Worm (Caenorhabditis elegans) whole organism, L1 larva: Measurements from ENCODE around the gene ric-7.

Experiments
- C16A3.4 ChIP-seq: fragments of 150-350 bp; optimal IDR thresholded peaks from 2 replicates; lab custom pipeline; 2014; ENCODE audit warnings: missing biosample characterization, missing genetic modification characterization
- F16B12.6 ChIP-seq: fragments of 150-350 bp; optimal IDR thresholded peaks from 2 replicates; lab custom pipeline; 2014; ENCODE audit warnings: missing biosample characterization, missing genetic modification characterization
- Y116A8C.19 ChIP-seq: sonication (generic microtip); optimal IDR thresholded peaks from 2 replicates; lab custom pipeline; 2016; ENCODE audit warnings: missing compliant biosample characterization, missing genetic modification characterization, borderline replicate concordance
- blmp-1 ChIP-seq: fragments of 150-350 bp; optimal IDR thresholded peaks from 2 replicates; lab custom pipeline; 2014; ENCODE audit warnings: missing biosample characterization, missing genetic modification characterization
- ceh-63 ChIP-seq: fragments of 200-800 bp; sonication (Bioruptor generic); optimal IDR thresholded peaks from 2 replicates; lab custom pipeline; 2018; ENCODE audit warnings: mild to moderate bottlenecking, missing genetic modification characterization, missing compliant biosample characterization
- ceh-88 ChIP-seq: fragments of 200-800 bp; sonication (Bioruptor generic); IDR thresholded peaks from 2 replicates; pipeline ENCODE4 v1.3.6; 2022; ENCODE audit warnings: missing genetic modification characterization, missing compliant biosample characterization
- ceh-90 ChIP-seq: sonication (generic microtip); optimal IDR thresholded peaks from 2 replicates; lab custom pipeline; 2016; ENCODE audit warnings: missing genetic modification characterization, missing compliant biosample characterization
- ces-1 ChIP-seq: fragments of 150-350 bp; optimal IDR thresholded peaks from 2 replicates; lab custom pipeline; 2014; ENCODE audit warnings: missing biosample characterization, missing genetic modification reagents, missing genetic modification characterization
- dpl-1 ChIP-seq, 3 experiments: fragments of 150-350 bp in 2 of 3; sonication (generic microtip) in 1 of 3; optimal IDR thresholded peaks; 2 replicates each; lab custom pipeline; 2014 to 2017; ENCODE audit warnings: missing biosample characterization in 3 of 3, missing genetic modification characterization in 3 of 3, missing genetic modification reagents in 3 of 3
- efl-3 ChIP-seq: fragments of 200-800 bp; sonication (Bioruptor generic); optimal IDR thresholded peaks from 2 replicates; lab custom pipeline; 2018; ENCODE audit warnings: mild to moderate bottlenecking, missing genetic modification characterization, missing compliant biosample characterization
- egl-27 ChIP-seq, 2 experiments: fragments of 150-350 bp in 1 of 2; sonication (generic microtip); optimal IDR thresholded peaks; 3 replicates each; lab custom pipeline; 2017 to 2018; ENCODE audit warnings: missing biosample characterization in 2 of 2, missing genetic modification characterization in 2 of 2, missing genetic modification reagents in 2 of 2
- elt-2 ChIP-seq: sonication (generic microtip); optimal IDR thresholded peaks from 2 replicates; lab custom pipeline; 2016; ENCODE audit warnings: missing genetic modification characterization, mild to moderate bottlenecking, inconsistent platforms, missing compliant biosample characterization, missing genetic modification reagents
- fkh-8 ChIP-seq: sonication (generic microtip); optimal IDR thresholded peaks from 2 replicates; lab custom pipeline; 2016; ENCODE audit warnings: mild to moderate bottlenecking, missing genetic modification characterization, missing compliant biosample characterization
- grh-1 ChIP-seq: fragments of 200-800 bp; sonication (Bioruptor generic); IDR thresholded peaks from 2 replicates; pipeline ENCODE4 v1.3.6; 2022; ENCODE audit warnings: missing genetic modification reagents, missing genetic modification characterization, missing compliant biosample characterization
- hlh-17 ChIP-seq: fragments of 200-800 bp; sonication (Bioruptor generic); optimal IDR thresholded peaks from 2 replicates; lab custom pipeline; 2018; ENCODE audit warnings: missing genetic modification characterization, mild to moderate bottlenecking, missing compliant biosample characterization, moderate library complexity, borderline replicate concordance
- hlh-4 ChIP-seq: sonication (generic microtip); optimal IDR thresholded peaks from 2 replicates; lab custom pipeline; 2016; ENCODE audit warnings: mild to moderate bottlenecking, missing genetic modification characterization, missing compliant biosample characterization
- hpl-2 ChIP-seq: fragments of 150-350 bp; optimal IDR thresholded peaks from 2 replicates; lab custom pipeline; 2014; ENCODE audit warnings: missing biosample characterization, missing genetic modification reagents, missing genetic modification characterization
- irx-1 ChIP-seq: sonication (generic microtip); optimal IDR thresholded peaks from 2 replicates; lab custom pipeline; 2016; ENCODE audit warnings: missing genetic modification characterization, missing compliant biosample characterization
- lin-14 ChIP-seq: fragments of 200-800 bp; sonication (Bioruptor generic); optimal IDR thresholded peaks from 2 replicates; lab custom pipeline; 2018; ENCODE audit warnings: mild to moderate bottlenecking, missing genetic modification characterization, moderate library complexity, missing compliant biosample characterization
- lin-15B ChIP-seq: fragments of 150-350 bp; sonication (generic microtip); optimal IDR thresholded peaks from 3 replicates; lab custom pipeline; 2014; ENCODE audit warnings: missing biosample characterization, missing genetic modification characterization
- mep-1 ChIP-seq: fragments of 150-350 bp; optimal IDR thresholded peaks from 2 replicates; lab custom pipeline; 2014; ENCODE audit warnings: missing biosample characterization, missing genetic modification characterization
- nhr-11 ChIP-seq: fragments of 150-350 bp; optimal IDR thresholded peaks from 2 replicates; lab custom pipeline; 2014; ENCODE audit warnings: missing biosample characterization, missing genetic modification characterization
- nhr-237 ChIP-seq: fragments of 150-350 bp; optimal IDR thresholded peaks from 2 replicates; lab custom pipeline; 2014; ENCODE audit warnings: missing biosample characterization, missing genetic modification characterization
- nhr-76 ChIP-seq: sonication (generic microtip); optimal IDR thresholded peaks from 2 replicates; lab custom pipeline; 2017; ENCODE audit warnings: missing biosample characterization, missing genetic modification characterization
- nhr-77 ChIP-seq: fragments of 150-350 bp; optimal IDR thresholded peaks from 2 replicates; lab custom pipeline; 2014; ENCODE audit warnings: missing biosample characterization, missing genetic modification characterization
- nhr-84 ChIP-seq: sonication (generic microtip); optimal IDR thresholded peaks from 2 replicates; lab custom pipeline; 2017; ENCODE audit warnings: missing biosample characterization, missing genetic modification characterization
- nhr-85 ChIP-seq: sonication (generic microtip); peaks from one replicate; lab custom pipeline; 2016; ENCODE audit warnings: missing genetic modification characterization, inconsistent platforms, missing compliant biosample characterization
- nhr-90 ChIP-seq: sonication (generic microtip); optimal IDR thresholded peaks from 2 replicates; lab custom pipeline; 2016; ENCODE audit warnings: mild to moderate bottlenecking, missing genetic modification characterization, missing compliant biosample characterization; ENCODE audit not compliant: poor library complexity
- pax-3 ChIP-seq: fragments of 200-800 bp; sonication (Bioruptor generic); optimal IDR thresholded peaks from 2 replicates; lab custom pipeline; 2018; ENCODE audit warnings: mild to moderate bottlenecking, missing genetic modification characterization, moderate library complexity, missing compliant biosample characterization
- pqm-1 ChIP-seq: sonication (generic microtip); optimal IDR thresholded peaks from 3 replicates; lab custom pipeline; 2017; ENCODE audit warnings: missing biosample characterization, missing genetic modification characterization
- rnt-1 ChIP-seq: sonication (generic microtip); optimal IDR thresholded peaks from 2 replicates; lab custom pipeline; 2016; ENCODE audit warnings: mild to moderate bottlenecking, missing genetic modification characterization, moderate library complexity, missing compliant biosample characterization
- skn-1 ChIP-seq: fragments of 150-350 bp; optimal IDR thresholded peaks from 2 replicates; lab custom pipeline; 2014; ENCODE audit warnings: missing biosample characterization, missing genetic modification characterization
- sox-4 ChIP-seq: sonication (generic microtip); optimal IDR thresholded peaks from 2 replicates; lab custom pipeline; 2016; ENCODE audit warnings: missing genetic modification characterization, missing compliant biosample characterization
- tbx-2 ChIP-seq: sonication (generic microtip); optimal IDR thresholded peaks from 2 replicates; lab custom pipeline; 2016; ENCODE audit warnings: missing genetic modification characterization, missing compliant biosample characterization
- unc-98 ChIP-seq: fragments of 200-800 bp; sonication (Bioruptor generic); IDR thresholded peaks from 2 replicates; pipeline ENCODE4 v1.3.6; 2022; ENCODE audit warnings: missing genetic modification characterization, missing compliant biosample characterization
- ztf-11 ChIP-seq, 2 experiments: sonication (generic microtip); optimal IDR thresholded peaks; 2 replicates each; lab custom pipeline; 2016 to 2017; ENCODE audit warnings: missing genetic modification characterization in 2 of 2, missing biosample characterization in 1 of 2, missing compliant biosample characterization in 1 of 2

The ric-7 gene

ce11 chrV:13949010-13949409 lies 56.7 kb downstream of the ric-7 start, which contains the start of gene R10D12.6:
Gene R10D12.6, plus strand, starts transcription at chrV:13949310.
- TF ChIP-seq pax-3 (no peak), hlh-17 (no peak), nhr-90 (tag; lab: Kevin White, UChicago) (no peak), ztf-11 (tag; optimal IDR thresholded peaks at IDR 0.05; lab: Kevin White, UChicago) (no peak), sox-4 (no peak), nhr-11 (no peak), ceh-90 (tag; lab: Kevin White, UChicago) (no peak), egl-27 (tag; optimal IDR thresholded peaks at IDR 0.05; lab: Kevin White, UChicago) (no peak), nhr-84 (no peak), lin-15B (no peak), Y116A8C.19 (tag; lab: Kevin White, UChicago) (no peak), dpl-1 (GFP tag; optimal IDR thresholded peaks at IDR 0.05; lab: Kevin White, UChicago) (no peak), ces-1 (GFP tag; lab: Kevin White, UChicago) (no peak), F16B12.6 (no peak)

ce11 chrV:13946385-13947019 lies 59.2 kb downstream of the ric-7 start, which contains the start of the genes srx-10 and clec-226:
Gene srx-10, minus strand, starts transcription at chrV:13946485.
Gene clec-226, plus strand, starts transcription at chrV:13946969.
- TF ChIP-seq C16A3.4 (no peak), hpl-2 (GFP tag; lab: Kevin White, UChicago) (no peak), hlh-4 (tag; lab: Kevin White, UChicago) (no peak), tbx-2 (tag; lab: Kevin White, UChicago) (no peak), elt-2 (tag; lab: Kevin White, UChicago) (no peak), ceh-63 (GFP tag; lab: Kevin White, UChicago) (no peak), skn-1 (no peak), ceh-88 (GFP tag; lab: Robert Waterston, UW) (no peak), blmp-1 (tag; lab: Kevin White, UChicago) (no peak), ztf-11 (tag; optimal IDR thresholded peaks at IDR 0.05; lab: Kevin White, UChicago) (no peak)

ce11 chrV:13942082-13942481 lies 63.6 kb downstream of the ric-7 start, which contains the start of gene dpr-1:
Gene dpr-1, minus strand, starts transcription at chrV:13942182.
- TF ChIP-seq nhr-76 (tag; lab: Kevin White, UChicago) (no peak), rnt-1 (tag; lab: Kevin White, UChicago) (no peak), hpl-2 (GFP tag; lab: Kevin White, UChicago) (no peak), efl-3 (GFP tag; lab: Kevin White, UChicago) (no peak), unc-98 (GFP tag; lab: Robert Waterston, UW) (no peak), nhr-85 (tag; lab: Kevin White, UChicago) (no peak), pqm-1 (tag; lab: Kevin White, UChicago) (no peak), fkh-8 (tag; lab: Kevin White, UChicago) (no peak), nhr-237 (tag; lab: Kevin White, UChicago) (no peak), grh-1 (GFP tag; lab: Robert Waterston, UW) (no peak), lin-14 (GFP tag; lab: Kevin White, UChicago) (no peak), mep-1 (tag; lab: Kevin White, UChicago) (no peak), nhr-77 (no peak), irx-1 (tag; lab: Kevin White, UChicago) (no peak)
